Worm (Caenorhabditis elegans) whole organism, L4 larva: ENCODE results near the gene T24A6.7.

Source experiments
- R02D3.7 ChIP-seq: fragments of 150-350 bp; sonication (generic microtip); optimal IDR thresholded peaks from 3 replicates; lab custom pipeline; 2014; ENCODE audit warnings: missing biosample characterization, missing genetic modification characterization
- T26A8.4 ChIP-seq: fragments of 200-800 bp; sonication (Bioruptor generic); IDR thresholded peaks from 2 replicates; pipeline ENCODE4 v1.3.6; 2022; ENCODE audit warnings: missing genetic modification characterization, missing compliant biosample characterization
- ceh-82 ChIP-seq: sonication (generic microtip); optimal IDR thresholded peaks from 2 replicates; lab custom pipeline; 2017; ENCODE audit warnings: missing biosample characterization, missing genetic modification characterization
- ces-1 ChIP-seq: fragments of 150-350 bp; sonication (generic microtip); optimal IDR thresholded peaks from 4 replicates; lab custom pipeline; 2014; ENCODE audit warnings: missing biosample characterization, missing genetic modification reagents, missing genetic modification characterization
- lin-13 ChIP-seq: fragments of 150-350 bp; optimal IDR thresholded peaks from 2 replicates; lab custom pipeline; 2014; ENCODE audit warnings: missing biosample characterization, missing genetic modification reagents, missing genetic modification characterization
- lsy-2 ChIP-seq, 2 experiments: fragments of 150-350 bp in 1 of 2; sonication (generic microtip) in 1 of 2; optimal IDR thresholded peaks; 2 replicates each; lab custom pipeline; 2014 to 2017; ENCODE audit warnings: missing biosample characterization in 2 of 2, missing genetic modification characterization in 2 of 2
- mep-1 ChIP-seq: fragments of 150-350 bp; sonication (generic microtip); optimal IDR thresholded peaks from 3 replicates; lab custom pipeline; 2014; ENCODE audit warnings: missing biosample characterization, missing genetic modification characterization
- nhr-111 ChIP-seq: fragments of 200-800 bp; sonication (Bioruptor generic); optimal IDR thresholded peaks from 2 replicates; lab custom pipeline; 2018; ENCODE audit warnings: mild to moderate bottlenecking, missing genetic modification characterization, missing compliant biosample characterization
- nhr-28 ChIP-seq: fragments of 150-350 bp; optimal IDR thresholded peaks from 2 replicates; lab custom pipeline; 2014; ENCODE audit warnings: missing biosample characterization, missing genetic modification characterization
- skn-1 ChIP-seq: fragments of 150-350 bp; optimal IDR thresholded peaks from 2 replicates; lab custom pipeline; 2014; ENCODE audit warnings: missing biosample characterization, missing genetic modification characterization
- zag-1 ChIP-seq: fragments of 150-350 bp; optimal IDR thresholded peaks from 2 replicates; lab custom pipeline; 2014; ENCODE audit warnings: missing biosample characterization, missing genetic modification characterization
- zfp-2 ChIP-seq: sonication (generic microtip); optimal IDR thresholded peaks from 2 replicates; lab custom pipeline; 2016; ENCODE audit warnings: mild to moderate bottlenecking, missing genetic modification characterization, missing compliant biosample characterization

ce11 chrV:3477496-3477895, 47.6 kb upstream of the T24A6.7 start, which contains the start of gene srbc-31:
- TF ChIP-seq lin-13 (GFP tag; lab: Kevin White, UChicago), result no peak
- TF ChIP-seq nhr-111 (GFP tag; lab: Kevin White, UChicago), result no peak
- TF ChIP-seq lsy-2 (tag; optimal IDR thresholded peaks at IDR 0.05; lab: Kevin White, UChicago), result no peak
- TF ChIP-seq ceh-82, result no peak
- no peak for TF ChIP-seq zag-1 (tag; lab: Kevin White, UChicago)
- no peak for TF ChIP-seq skn-1 (tag; lab: Kevin White, UChicago)
- TF ChIP-seq mep-1 (tag; lab: Kevin White, UChicago), result no peak
- no peak for TF ChIP-seq nhr-28 (tag; lab: Kevin White, UChicago)
- TF ChIP-seq T26A8.4, result no peak
- TF ChIP-seq R02D3.7, result no peak
- no peak for TF ChIP-seq ces-1
- no peak for TF ChIP-seq zfp-2 (tag; lab: Kevin White, UChicago)
